Worm (Caenorhabditis elegans): ENCODE data around the gene F14F8.14.
"Not testable (repeated sequence)": the region's sequence is repeated elsewhere in the genome, so short reads cannot be mapped to it uniquely, and the experiment has no call there.

The F14F8.14 gene

ce11 chrV:16672198-16672597 lies 5.7 kb upstream of the F14F8.14 start, which contains the start of gene F14F8.8:
Gene F14F8.8 (minus strand): TSS chrV:16672298.
- TF ChIP-seq unc-62 (GFP tag; optimal IDR thresholded peaks at IDR 0.05) = no peak

DNA sequence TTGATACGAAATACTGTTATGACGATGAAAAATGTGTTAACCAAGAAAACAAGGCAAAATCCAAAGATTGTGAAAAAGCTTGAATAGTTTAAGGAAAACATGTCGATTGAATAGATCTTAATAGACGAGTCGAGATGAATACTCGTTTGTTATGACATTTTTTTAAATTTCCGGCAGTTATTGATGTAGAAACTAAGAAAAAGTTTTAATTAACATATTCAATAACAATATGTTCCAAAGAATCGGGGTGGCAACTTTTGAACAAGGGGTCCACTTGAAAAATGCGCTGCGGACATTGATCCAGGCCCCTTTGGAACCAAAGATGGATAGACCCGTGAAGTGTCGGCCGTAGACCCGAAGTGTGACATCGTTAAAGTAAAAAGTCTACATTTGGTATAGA lies 4.6 kb upstream of the F14F8.14 start, which contains the start of gene str-61:
str-61 (minus strand) TSS at position 101 of the 400 bp plus-strand sequence.
- TF ChIP-seq unc-62 (GFP tag; optimal IDR thresholded peaks at IDR 0.05) = no peak

- no peak for TF ChIP-seq unc-62 (GFP tag; optimal IDR thresholded peaks at IDR 0.05)
Observed at ce11 chrV:16668473-16668872, 1.9 kb upstream of the F14F8.14 start, which contains the start of gene F14F8.9. Gene F14F8.9 (minus strand): TSS chrV:16668573.

DNA sequence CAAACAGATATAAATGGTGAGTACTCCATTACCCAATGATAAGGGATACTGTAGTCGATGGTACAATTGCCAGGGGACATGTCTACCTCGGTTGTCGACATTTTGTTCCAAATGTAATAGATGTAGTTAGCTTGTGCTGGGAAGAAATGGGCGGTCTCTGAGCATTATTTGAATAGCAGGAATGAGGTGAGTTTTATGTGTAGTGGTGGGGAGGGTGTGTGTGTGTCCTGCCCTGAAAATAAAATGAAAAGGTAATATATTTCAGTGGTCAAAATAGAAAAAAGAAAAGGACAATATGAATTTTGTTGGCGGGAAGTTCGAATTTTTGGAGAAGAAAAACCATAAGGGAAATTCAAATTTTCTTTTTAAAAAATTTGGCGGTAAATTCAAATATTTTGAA lies 5.7 kb downstream of the F14F8.14 start, which contains the start of gene Y70C5B.2:
Y70C5B.2 (minus strand) TSS at position 101 of the 400 bp plus-strand sequence.
- TF ChIP-seq unc-62 (GFP tag; optimal IDR thresholded peaks at IDR 0.05) = not testable (repeated sequence)

DNA sequence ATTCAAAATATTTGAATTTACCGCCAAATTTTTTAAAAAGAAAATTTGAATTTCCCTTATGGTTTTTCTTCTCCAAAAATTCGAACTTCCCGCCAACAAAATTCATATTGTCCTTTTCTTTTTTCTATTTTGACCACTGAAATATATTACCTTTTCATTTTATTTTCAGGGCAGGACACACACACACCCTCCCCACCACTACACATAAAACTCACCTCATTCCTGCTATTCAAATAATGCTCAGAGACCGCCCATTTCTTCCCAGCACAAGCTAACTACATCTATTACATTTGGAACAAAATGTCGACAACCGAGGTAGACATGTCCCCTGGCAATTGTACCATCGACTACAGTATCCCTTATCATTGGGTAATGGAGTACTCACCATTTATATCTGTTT lies 12.3 kb downstream of the F14F8.14 start, which contains the start of gene W06G6.15:
W06G6.15 (plus strand) TSS at position 301 of the 400 bp plus-strand sequence.
- not testable (repeated sequence) for TF ChIP-seq unc-62 (GFP tag; optimal IDR thresholded peaks at IDR 0.05)

DNA sequence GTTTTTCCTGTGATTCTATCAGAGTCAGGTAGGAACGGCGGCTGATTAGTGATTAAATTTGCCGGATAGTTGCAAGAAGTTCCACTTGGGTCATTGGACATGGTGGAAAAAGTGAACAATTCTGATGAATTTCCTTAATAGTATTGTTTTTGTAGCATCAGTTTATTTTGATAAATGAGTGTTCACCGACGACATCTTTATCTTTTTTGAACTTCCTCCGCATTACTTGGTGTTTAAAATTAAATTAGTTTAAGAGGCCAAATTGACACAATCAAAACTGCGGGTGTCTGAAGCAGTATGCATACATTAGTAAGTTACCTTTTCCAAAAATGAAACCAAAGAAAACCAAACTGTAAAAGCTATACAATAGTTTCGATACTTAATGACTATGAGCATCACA lies 17.3 kb downstream of the F14F8.14 start, which contains the start of gene W06G6.11:
W06G6.11 (minus strand) TSS at position 101 of the 400 bp plus-strand sequence.
- not testable (repeated sequence) for TF ChIP-seq unc-62 (GFP tag; optimal IDR thresholded peaks at IDR 0.05)

DNA sequence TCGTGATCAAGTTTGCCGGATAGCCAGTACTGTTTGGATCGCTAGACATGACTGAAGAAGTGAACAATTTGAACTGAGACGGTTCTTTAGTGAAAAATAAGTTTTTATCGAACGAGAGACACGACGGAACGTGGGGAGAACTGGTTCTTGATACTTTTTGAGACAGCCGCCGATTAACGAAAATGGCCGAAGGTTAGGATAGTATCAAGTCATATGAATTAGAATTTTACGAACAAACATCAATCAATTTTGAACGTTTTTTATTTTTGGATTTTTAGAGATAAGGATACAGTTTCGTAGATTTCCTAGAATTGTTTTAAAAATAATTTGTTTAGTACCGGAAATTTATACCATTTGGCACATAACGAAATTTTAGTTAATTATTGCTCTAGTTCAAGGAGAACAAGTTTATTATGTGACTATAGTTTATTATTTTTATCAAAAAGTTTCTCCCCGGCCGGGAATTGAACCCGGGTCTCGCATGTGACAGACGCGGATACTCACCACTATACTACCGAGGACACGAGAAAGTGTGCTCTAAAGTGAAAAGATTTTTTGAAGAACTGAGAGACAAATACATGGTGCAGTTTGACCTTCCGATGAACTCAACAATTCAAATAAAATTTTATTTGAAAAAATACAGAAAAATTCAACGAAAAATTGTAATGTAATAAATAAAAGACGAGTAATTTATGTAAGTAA lies 18.1 kb downstream of the F14F8.14 start, which contains the start of gene W06G6.20:
W06G6.20 (minus strand) TSS at position 51 of the 702 bp plus-strand sequence.
- TF ChIP-seq unc-62 (GFP tag; optimal IDR thresholded peaks at IDR 0.05) = no peak

DNA sequence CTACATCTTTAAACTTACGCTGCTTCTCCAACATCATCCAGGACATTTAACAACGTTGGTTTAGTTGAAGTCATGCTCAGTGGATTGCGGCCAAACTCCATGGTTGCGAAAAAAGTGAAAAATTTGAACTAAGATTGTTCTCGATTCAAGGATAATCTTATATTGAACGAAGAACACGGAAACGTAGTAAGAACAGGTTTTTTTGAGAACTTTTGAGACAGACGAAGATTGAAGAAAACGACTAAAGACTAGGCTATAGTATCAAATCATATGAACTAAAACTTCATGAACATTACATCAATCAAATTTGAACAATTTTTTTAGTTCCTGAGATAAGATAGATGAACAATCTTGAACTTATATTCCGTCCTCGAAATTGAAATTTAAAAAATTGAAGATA lies 19.5 kb downstream of the F14F8.14 start, which contains the start of gene W06G6.10:
W06G6.10 (minus strand) TSS at position 101 of the 400 bp plus-strand sequence.
- no peak for TF ChIP-seq unc-62 (GFP tag; optimal IDR thresholded peaks at IDR 0.05)

DNA sequence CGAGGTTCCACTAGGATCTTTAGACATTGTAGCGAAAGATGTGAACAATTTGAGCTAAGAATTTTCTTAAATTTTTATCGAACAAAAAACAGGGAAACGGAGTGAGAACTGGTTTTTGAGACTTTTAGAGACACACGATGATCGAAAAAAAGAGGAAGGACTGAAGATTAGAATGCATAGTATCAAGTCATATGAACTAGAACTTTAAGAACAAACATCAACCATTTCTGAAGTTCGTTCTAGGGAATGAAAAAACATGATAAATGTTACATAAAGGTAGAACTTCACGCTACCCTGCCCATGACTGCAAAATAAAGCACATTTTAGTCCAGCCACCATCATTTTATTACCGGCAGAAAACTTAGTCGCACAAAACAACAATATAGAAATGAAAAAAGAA lies 20.2 kb downstream of the F14F8.14 start, which contains the start of gene W06G6.9:
W06G6.9 (minus strand) TSS at position 101 of the 400 bp plus-strand sequence.
- TF ChIP-seq unc-62 (GFP tag; optimal IDR thresholded peaks at IDR 0.05) = no peak

- TF ChIP-seq unc-62 (GFP tag; optimal IDR thresholded peaks at IDR 0.05) = no peak
Observed at ce11 chrV:16645201-16645940, 21.2 kb downstream of the F14F8.14 start, which contains the start of gene W06G6.17. Gene W06G6.17 (minus strand): TSS chrV:16645251.

- no peak for TF ChIP-seq unc-62 (GFP tag; optimal IDR thresholded peaks at IDR 0.05)
Observed at ce11 chrV:16643558-16643957, 23.0 kb downstream of the F14F8.14 start, which contains the start of gene srw-77. Gene srw-77 (minus strand): TSS chrV:16643658.

ce11 chrV:16640366-16640765 lies 26.2 kb downstream of the F14F8.14 start:
- no peak for TF ChIP-seq unc-62 (GFP tag; optimal IDR thresholded peaks at IDR 0.05)

DNA sequence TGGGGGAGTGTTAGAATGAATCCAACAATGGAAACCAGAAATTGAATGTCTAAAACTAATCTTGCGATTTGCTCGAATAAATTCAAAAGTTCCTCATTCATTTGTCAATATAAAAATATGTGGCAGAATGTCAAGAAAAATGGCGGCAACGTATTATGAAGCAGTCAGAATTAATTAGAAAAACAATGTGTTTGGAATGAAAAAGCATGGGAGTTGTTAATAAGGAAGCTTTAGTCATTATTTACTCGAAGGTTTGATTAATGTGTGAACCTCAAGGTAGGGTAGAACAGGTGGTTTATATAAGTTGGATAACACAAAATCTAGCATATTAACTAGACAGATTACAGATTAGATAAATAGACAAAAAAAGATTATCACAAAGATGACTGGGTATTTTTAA lies 28.3 kb downstream of the F14F8.14 start, which contains the start of gene srw-76:
srw-76 (minus strand) TSS at position 101 of the 400 bp plus-strand sequence.
- no peak for TF ChIP-seq unc-62 (GFP tag; optimal IDR thresholded peaks at IDR 0.05)

DNA sequence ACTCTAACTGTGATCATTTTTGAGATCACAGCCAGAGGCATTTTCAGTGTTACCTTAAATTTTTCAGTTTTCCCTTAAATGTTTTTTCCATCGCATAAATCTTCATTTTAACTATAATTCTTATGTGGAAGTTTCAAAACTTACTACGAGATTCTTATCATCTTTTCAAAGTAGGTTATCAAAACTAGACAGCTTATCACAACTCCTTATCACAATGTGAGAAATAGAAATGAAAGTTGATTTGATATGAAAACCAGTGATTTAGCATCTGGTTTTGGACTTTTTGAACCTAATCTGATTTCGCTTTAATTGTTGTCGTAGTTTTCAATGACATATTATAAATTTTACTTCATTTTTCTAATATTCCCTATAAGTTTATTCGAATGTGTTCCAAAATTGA lies 30.6 kb downstream of the F14F8.14 start, which contains the start of gene mltn-11:
mltn-11 (plus strand) TSS at position 276 of the 400 bp plus-strand sequence.
- no peak for TF ChIP-seq unc-62 (GFP tag; optimal IDR thresholded peaks at IDR 0.05)

DNA sequence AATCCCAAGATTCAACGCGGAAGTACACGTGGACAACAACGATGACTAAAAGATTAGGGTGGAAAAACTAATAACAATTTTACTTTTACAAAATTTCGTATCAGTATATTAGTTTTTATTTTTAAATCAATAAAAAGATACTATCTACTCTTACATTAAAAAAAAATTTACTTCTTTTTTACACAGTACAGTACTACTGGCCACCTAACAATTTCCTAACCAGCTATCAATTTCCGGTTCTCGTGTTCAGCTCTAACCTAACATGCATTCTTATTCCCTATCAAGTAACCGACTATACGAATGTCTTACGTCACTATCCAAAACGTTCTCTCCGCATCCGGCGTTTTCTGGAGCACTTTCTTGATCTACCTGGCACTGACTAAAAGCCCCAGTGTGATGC lies 36.9 kb downstream of the F14F8.14 start, which contains the start of gene srd-21:
srd-21 (plus strand) TSS at position 301 of the 400 bp plus-strand sequence.
- no peak for TF ChIP-seq unc-62 (GFP tag; optimal IDR thresholded peaks at IDR 0.05)

DNA sequence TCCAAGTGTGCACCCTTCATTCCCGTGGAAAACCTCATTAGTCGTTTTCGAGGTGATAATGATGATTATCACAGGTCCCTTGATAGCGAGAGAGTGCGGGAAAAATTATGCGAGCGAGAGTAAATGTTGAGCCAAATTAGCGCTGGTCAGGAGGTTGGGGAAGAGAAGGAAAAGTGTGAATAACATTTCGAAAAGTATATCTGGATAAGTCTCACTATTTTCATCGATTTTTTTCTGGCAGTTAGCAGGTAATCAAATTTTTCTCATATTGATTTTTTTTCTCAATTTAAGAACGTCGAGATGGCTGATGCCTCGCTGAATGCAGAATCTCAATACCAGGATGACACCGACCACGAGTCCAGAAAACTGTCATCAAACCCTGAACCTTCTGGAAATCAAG lies 37.6 kb downstream of the F14F8.14 start, which contains the start of gene W06G6.2:
W06G6.2 (plus strand) TSS at position 301 of the 400 bp plus-strand sequence.
- no peak for TF ChIP-seq unc-62 (GFP tag; optimal IDR thresholded peaks at IDR 0.05)
